Fruit fly (Drosophila melanogaster): ENCODE results near the gene trc.

trc gene

dm6 chr3L:19818701-19819100, 15.4 kb downstream of the trc start:
- TF ChIP-seq Hr83 (GFP tag; optimal IDR thresholded peaks at IDR 0.05; ENCODE audit: poor library complexity, severe bottlenecking), result no peak
- no peak for TF ChIP-seq dl (GFP tag; optimal IDR thresholded peaks at IDR 0.05; ENCODE audit: insufficient read depth in 1 of 2, partially characterized antibody in 2 of 2)
- no peak for TF ChIP-seq jim (GFP tag; optimal IDR thresholded peaks at IDR 0.05)
- no peak for TF ChIP-seq woc (GFP tag; optimal IDR thresholded peaks at IDR 0.05)
- TF ChIP-seq foxo (GFP tag; optimal IDR thresholded peaks at IDR 0.05), result no peak
- no peak for TF ChIP-seq OdsH (GFP tag; optimal IDR thresholded peaks at IDR 0.05)
- TF ChIP-seq N (GFP tag; optimal IDR thresholded peaks at IDR 0.05), result no peak
- no peak for TF ChIP-seq Rel (GFP tag; optimal IDR thresholded peaks at IDR 0.05)
- TF ChIP-seq Rel (tag; optimal IDR thresholded peaks at IDR 0.05), result no peak
- TF ChIP-seq Dfd (GFP tag; optimal IDR thresholded peaks at IDR 0.05), result no peak
- no peak for TF ChIP-seq Hnf4 (GFP tag; optimal IDR thresholded peaks at IDR 0.05)
- TF ChIP-seq brk (GFP tag; optimal IDR thresholded peaks at IDR 0.05), result no peak

DNA sequence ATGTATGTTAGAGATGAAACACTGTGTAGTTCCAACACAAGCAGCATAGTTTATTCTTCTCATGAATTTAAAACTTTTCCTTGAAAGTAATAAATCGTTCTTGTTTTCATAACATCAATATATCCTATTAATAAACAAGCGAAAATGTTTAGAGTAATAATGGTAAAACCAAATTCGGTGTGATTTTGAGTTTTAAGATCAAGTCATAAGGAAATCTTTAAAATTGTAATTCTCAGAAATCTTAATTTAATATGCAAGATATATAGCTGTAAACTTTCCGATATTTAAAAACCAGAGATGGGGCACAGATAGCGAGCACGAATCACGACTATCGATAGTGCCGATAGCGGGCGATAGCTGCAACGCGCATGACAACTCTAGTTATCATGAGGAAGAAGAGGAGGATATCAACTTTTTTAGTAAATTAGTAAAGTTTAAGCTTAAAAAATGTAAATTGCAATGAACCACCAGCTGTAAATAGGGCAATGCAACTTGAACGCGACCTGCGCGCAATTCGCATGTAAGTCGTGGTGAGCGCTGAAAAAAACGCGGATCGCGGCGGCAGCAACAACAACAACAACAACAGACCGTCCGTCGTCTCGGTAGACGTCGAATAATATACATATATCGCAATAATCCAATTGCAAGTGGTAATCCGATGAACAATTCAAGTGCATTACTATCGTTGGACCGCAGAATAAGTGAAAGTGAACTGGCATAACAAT, 16.1 kb downstream of the trc start, which contains the start of the genes Fibp and Deaf1:
Gene Fibp, minus strand, starts transcription at position 161 of the 725 bp plus-strand sequence.
Gene Deaf1, plus strand, starts transcription at position 368 of the 725 bp plus-strand sequence.
- TF ChIP-seq OdsH (GFP tag; optimal IDR thresholded peaks at IDR 0.05), result peak; percentile 78
- peak; percentile 82 for TF ChIP-seq GATAd (GFP tag; optimal IDR thresholded peaks at IDR 0.05)
- TF ChIP-seq Mio (GFP tag; optimal IDR thresholded peaks at IDR 0.05), result peak; percentile 8
- no peak for TF ChIP-seq Myc (optimal IDR thresholded peaks at IDR 0.05)
- TF ChIP-seq psq (GFP tag; optimal IDR thresholded peaks at IDR 0.05), result peak; percentile 69
- TF ChIP-seq sv (GFP tag; optimal IDR thresholded peaks at IDR 0.05), result peak; percentile 74
- peak; percentile 78 for TF ChIP-seq Sp1 (GFP tag; optimal IDR thresholded peaks at IDR 0.05)
- TF ChIP-seq rgr (GFP tag; optimal IDR thresholded peaks at IDR 0.05), result peak; percentile 79
- peak; percentile 82 for TF ChIP-seq HLH106 (tag; optimal IDR thresholded peaks at IDR 0.05)
- peak; percentile 83 for TF ChIP-seq h (GFP tag; optimal IDR thresholded peaks at IDR 0.05)
- TF ChIP-seq foxo (GFP tag; optimal IDR thresholded peaks at IDR 0.05), result peak in 1 of 2 experiments; percentile 84
- TF ChIP-seq Hnf4 (GFP tag; optimal IDR thresholded peaks at IDR 0.05), result peak; percentile 85
- TF ChIP-seq CG32264 (GFP tag; optimal IDR thresholded peaks at IDR 0.05), result peak; percentile 33
- peak; percentile 50 for TF ChIP-seq dsf (GFP tag; optimal IDR thresholded peaks at IDR 0.05; ENCODE audit: borderline replicate concordance)
- peak; percentile 90 for TF ChIP-seq woc (GFP tag; optimal IDR thresholded peaks at IDR 0.05)
- peak; percentile 81 for TF ChIP-seq br (GFP tag; optimal IDR thresholded peaks at IDR 0.05)
- TF ChIP-seq ey (GFP tag; optimal IDR thresholded peaks at IDR 0.05), result peak; percentile 76
- TF ChIP-seq fru (GFP tag; optimal IDR thresholded peaks at IDR 0.05), result peak; percentile 82
- TF ChIP-seq Jra (GFP tag; optimal IDR thresholded peaks at IDR 0.05), result peak; percentile 88
- TF ChIP-seq tai (GFP tag; optimal IDR thresholded peaks at IDR 0.05), result no peak
- TF ChIP-seq CrebA (GFP tag; optimal IDR thresholded peaks at IDR 0.05; ENCODE audit: borderline replicate concordance), result no peak
- no peak for TF ChIP-seq N (GFP tag; optimal IDR thresholded peaks at IDR 0.05)
- peak; percentile 59 for TF ChIP-seq CG9705 (GFP tag; optimal IDR thresholded peaks at IDR 0.05)
- TF ChIP-seq brk (GFP tag; optimal IDR thresholded peaks at IDR 0.05), result no peak
- no peak for TF ChIP-seq pan (optimal IDR thresholded peaks at IDR 0.05)
- TF ChIP-seq Hr83 (GFP tag; optimal IDR thresholded peaks at IDR 0.05; ENCODE audit: poor library complexity, severe bottlenecking), result peak; percentile 67

DNA sequence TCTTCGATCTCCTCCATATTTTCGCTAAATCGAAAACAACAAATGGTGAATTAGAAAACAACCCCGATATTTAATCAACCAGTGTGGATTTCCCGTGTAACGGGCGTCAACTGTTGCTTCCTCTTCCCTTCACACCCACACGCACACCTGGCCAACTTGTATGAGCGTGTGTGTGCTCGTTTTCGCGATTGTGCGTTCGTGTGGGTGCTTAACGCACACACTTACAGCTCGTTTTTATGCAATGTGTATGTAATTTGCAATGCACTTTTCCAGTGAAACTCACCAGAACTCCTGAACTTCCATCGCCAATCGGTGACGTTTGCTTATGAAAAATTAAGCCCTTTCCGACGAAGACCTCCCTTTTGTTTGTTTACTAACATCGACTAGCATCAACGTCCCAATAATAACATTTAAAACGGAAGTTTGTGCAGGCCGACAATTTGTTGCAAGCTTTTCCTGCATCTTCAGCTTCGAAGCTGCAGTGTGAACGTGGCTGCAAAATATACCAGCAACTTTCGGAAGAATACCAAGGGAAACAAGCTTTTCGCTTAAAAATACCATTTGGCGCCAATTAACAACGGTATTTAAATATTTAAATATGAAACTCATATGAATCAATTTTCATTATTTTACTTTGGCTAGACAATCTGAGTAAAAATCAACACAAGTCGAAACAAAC, 18.5 kb downstream of the trc start, which contains the start of gene cyc:
Gene cyc, minus strand, starts transcription at position 467 of the 679 bp plus-strand sequence.
- TF ChIP-seq CG32264 (GFP tag; optimal IDR thresholded peaks at IDR 0.05) (no peak), Rel (GFP tag; optimal IDR thresholded peaks at IDR 0.05) (no peak), Rel (tag; optimal IDR thresholded peaks at IDR 0.05) (peak; percentile 42), Myc (optimal IDR thresholded peaks at IDR 0.05) (no peak), lola (GFP tag; optimal IDR thresholded peaks at IDR 0.05) (no peak), Mio (GFP tag; optimal IDR thresholded peaks at IDR 0.05) (no peak), HLH106 (tag; optimal IDR thresholded peaks at IDR 0.05) (no peak), fru (GFP tag; optimal IDR thresholded peaks at IDR 0.05) (no peak), Hr83 (GFP tag; optimal IDR thresholded peaks at IDR 0.05; ENCODE audit: poor library complexity, severe bottlenecking) (no peak), psq (GFP tag; optimal IDR thresholded peaks at IDR 0.05) (peak; percentile 10), N (GFP tag; optimal IDR thresholded peaks at IDR 0.05) (peak; percentile 39), jim (GFP tag; optimal IDR thresholded peaks at IDR 0.05) (no peak), Dfd (GFP tag; optimal IDR thresholded peaks at IDR 0.05) (no peak), tai (GFP tag; optimal IDR thresholded peaks at IDR 0.05) (no peak), Sp1 (GFP tag; optimal IDR thresholded peaks at IDR 0.05) (peak; percentile 39), Abd-B (GFP tag; optimal IDR thresholded peaks at IDR 0.05) (no peak), usp (GFP tag; optimal IDR thresholded peaks at IDR 0.05) (no peak), dl (GFP tag; optimal IDR thresholded peaks at IDR 0.05; ENCODE audit: insufficient read depth in 1 of 2, partially characterized antibody in 2 of 2) (no peak), dsf (GFP tag; optimal IDR thresholded peaks at IDR 0.05; ENCODE audit: borderline replicate concordance) (no peak), OdsH (GFP tag; optimal IDR thresholded peaks at IDR 0.05) (peak; percentile 8), brk (GFP tag; optimal IDR thresholded peaks at IDR 0.05) (no peak), h (GFP tag; optimal IDR thresholded peaks at IDR 0.05) (no peak), ey (GFP tag; optimal IDR thresholded peaks at IDR 0.05) (peak; percentile 15)
